Worm (Caenorhabditis elegans) whole organism, young adult: ENCODE results near the gene C09F5.3.

Experiments
- attf-5 ChIP-seq: fragments of 200-800 bp; sonication (Bioruptor generic); optimal IDR thresholded peaks from 2 replicates; lab custom pipeline; 2018; ENCODE audit warnings: mild to moderate bottlenecking, missing genetic modification characterization, missing compliant biosample characterization
- ceh-58 ChIP-seq: fragments of 200-800 bp; sonication (Bioruptor generic); IDR thresholded peaks from 2 replicates; pipeline ENCODE4 v1.3.6; 2022; ENCODE audit warnings: missing genetic modification characterization, missing compliant biosample characterization
- egl-18 ChIP-seq: fragments of 200-800 bp; sonication (Bioruptor generic); IDR thresholded peaks from 2 replicates; pipeline ENCODE4 v1.3.6; 2022; ENCODE audit warnings: missing genetic modification reagents, missing genetic modification characterization, missing compliant biosample characterization
- repo-1 ChIP-seq: sonication (generic microtip); optimal IDR thresholded peaks from 2 replicates; lab custom pipeline; 2017; ENCODE audit warnings: mild to moderate bottlenecking, missing genetic modification characterization, missing compliant biosample characterization
- unc-130 ChIP-seq: sonication (generic microtip); optimal IDR thresholded peaks from 2 replicates; lab custom pipeline; 2016; ENCODE audit warnings: missing genetic modification reagents, missing genetic modification characterization, missing compliant biosample characterization
- unc-62 ChIP-seq: fragments of 150-350 bp; optimal IDR thresholded peaks from 2 replicates; lab custom pipeline; 2014; ENCODE audit warnings: missing biosample characterization, missing genetic modification reagents, missing genetic modification characterization

DNA sequence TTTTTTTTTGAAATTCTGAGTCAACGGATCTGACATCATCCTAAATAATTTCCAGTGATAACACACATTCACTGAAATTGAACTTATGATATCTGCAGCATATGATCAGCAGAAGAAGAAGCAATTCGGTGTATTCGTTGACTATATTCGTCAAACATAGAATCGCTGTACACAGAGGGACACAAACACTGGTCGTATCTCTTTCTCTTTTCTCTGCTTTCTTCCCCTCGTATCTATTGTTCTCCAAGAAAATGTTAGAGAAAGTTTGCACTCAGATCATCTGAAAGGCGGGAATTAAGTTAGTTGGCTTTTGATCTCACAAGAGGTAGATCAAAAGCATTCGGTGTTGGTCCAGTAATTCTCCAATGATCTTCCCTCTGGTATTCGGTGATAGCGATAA lies 14.5 kb downstream of the C09F5.3 start:
- TF ChIP-seq repo-1 (tag; lab: Kevin White, UChicago) = no peak
- no peak for TF ChIP-seq unc-130 (GFP tag; lab: Kevin White, UChicago)
- no peak for TF ChIP-seq ceh-58 (GFP tag; lab: Robert Waterston, UW)
- no peak for TF ChIP-seq egl-18 (GFP tag; lab: Robert Waterston, UW)
- no peak for TF ChIP-seq unc-62 (GFP tag; lab: Kevin White, UChicago)
- TF ChIP-seq attf-5 (GFP tag; lab: Kevin White, UChicago) = no peak
